Fruit fly (Drosophila melanogaster): ENCODE measurements around the gene Chsy.
A peak's percentile ranks its signal among the peaks of the same experiment; 100 is the strongest.

Gene Chsy

DNA sequence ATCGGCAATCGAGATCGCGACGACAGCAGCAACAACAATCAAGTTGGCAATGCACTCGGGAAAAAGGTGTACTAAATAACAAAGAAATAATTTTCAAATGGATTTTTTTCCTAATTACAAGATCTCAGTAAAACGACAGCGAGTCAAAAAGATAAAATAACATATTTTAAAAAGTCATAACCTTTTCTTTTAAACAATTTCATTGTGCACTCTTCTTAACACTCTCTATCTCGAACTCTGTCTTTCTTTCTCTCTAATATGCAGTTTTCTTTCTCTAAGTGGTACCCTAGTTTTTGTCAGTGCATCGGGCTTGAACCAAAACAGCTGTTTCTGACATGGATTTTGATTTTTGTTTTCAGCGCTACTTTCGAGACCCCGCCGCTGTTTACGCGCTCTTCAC is 44.3 kb downstream of the Chsy start (continued):
- TF ChIP-seq B-H1 (GFP tag; IDR thresholded peaks at IDR 0.05) (peak; percentile 57; the same call in 2 of the 3 replicates), Stat92E (GFP tag; optimal IDR thresholded peaks at IDR 0.05) (no peak), CG5180 (GFP tag; optimal IDR thresholded peaks at IDR 0.05) (peak; percentile 73)

DNA sequence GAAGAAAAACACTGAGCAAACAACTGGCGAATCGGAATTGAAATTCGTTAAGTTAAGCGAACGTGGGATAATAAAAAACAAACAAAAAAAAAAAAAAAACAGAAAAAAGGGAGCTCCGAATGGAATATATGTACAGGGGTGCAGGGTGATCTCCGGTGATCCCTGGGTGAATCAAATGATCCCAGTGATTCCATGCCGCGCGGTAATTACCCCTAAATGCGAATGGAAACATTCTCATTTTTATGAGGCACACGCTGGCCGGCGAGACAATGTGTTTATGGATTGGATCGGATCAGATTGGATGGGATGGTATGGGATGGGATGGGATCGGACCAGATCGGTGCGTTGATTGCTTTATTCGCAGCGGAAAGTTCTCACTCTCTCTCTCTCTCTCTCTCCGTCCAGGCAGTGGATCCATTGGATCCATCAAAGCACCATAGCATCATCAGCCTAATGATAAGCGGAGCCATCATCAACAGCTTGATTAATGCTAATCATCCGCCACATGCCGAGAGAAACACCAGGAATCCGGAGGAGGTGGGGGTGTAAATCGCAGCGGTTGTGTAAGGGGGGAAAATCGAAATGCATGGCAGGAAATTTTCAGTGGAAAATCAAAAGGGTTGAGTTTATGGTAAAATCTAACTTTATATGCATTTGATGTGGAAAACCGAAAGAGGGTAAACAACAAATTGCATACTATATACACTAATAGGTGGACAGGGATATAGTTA is 47.7 kb downstream of the Chsy start:
- TF ChIP-seq abd-A (tag; optimal IDR thresholded peaks at IDR 0.05) (peak; percentile 51), sens (GFP tag) (peak; percentile 67), Pdp1 (GFP tag; optimal IDR thresholded peaks at IDR 0.05) (peak in 1 of 2 experiments; percentile 54), Camta (GFP tag; optimal IDR thresholded peaks at IDR 0.05) (no peak), Jarid2 (GFP tag; optimal IDR thresholded peaks at IDR 0.05) (no peak), Med (GFP tag) (peak; percentile 2), CG12769 (tag; optimal IDR thresholded peaks at IDR 0.05) (peak; percentile 37), Awh (GFP tag; IDR thresholded peaks at IDR 0.05) (peak; percentile 12; the same call in 1 of the 2 replicates), sd (tag; optimal IDR thresholded peaks at IDR 0.05) (peak; percentile 15)

DNA sequence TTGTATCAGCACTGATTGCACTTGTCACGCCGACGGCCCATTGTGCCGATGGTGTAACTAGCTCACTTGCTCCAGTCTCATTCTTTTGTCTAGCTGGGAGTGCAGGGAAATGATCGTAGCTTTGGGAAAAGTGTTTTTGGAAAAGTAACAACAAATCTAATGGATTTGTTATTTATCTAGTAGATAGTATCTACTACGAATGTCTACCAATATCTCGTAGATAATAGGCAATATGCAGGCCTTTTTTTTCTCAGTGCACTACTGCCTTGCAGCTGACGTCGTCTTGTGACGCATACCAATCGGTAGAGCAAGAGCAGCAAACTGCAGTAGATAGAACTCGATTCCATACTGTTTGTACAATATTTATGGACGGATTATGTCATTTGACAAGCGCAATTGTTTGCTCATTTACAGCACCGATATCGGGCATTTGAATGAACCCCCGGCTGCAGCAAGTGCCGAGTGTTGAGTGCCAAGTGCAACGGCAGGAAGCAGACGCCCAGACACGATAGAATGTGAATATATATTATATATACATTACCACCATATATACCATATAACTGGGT is 49.8 kb downstream of the Chsy start:
- peak; percentile 73 for TF ChIP-seq Drgx (GFP tag; IDR thresholded peaks at IDR 0.05)
- no peak for TF ChIP-seq salm (tag; optimal IDR thresholded peaks at IDR 0.05)
- peak; percentile 19 for TF ChIP-seq sens (GFP tag)

DNA sequence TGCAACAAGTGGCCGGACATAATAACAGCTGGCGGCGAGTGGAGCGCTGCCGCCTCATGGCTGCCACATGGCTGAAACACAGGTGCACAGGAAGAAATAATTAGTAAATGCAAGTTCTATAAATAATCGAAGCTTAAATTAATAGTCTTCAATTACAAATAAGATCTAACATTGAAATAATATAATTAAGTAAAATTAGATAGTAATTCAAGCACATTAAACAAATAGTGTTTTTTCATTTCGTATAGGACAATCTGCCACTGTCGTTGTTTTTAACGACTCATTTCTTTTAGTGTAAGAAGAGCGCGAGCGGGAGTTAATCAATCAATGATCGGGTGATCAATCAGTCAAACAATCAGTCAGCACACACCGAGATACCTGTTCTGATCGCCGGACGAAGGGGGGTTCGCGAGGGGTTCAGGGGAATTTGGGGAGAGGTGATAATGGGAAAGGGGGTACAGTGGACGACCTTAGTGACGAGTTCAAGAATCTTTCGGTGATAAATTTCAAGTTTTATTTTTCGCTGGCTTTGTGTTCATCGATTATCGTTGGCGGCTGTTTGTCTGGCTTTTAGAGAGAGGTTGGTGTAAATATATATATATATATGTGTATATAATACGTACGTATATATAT is 53.4 kb downstream of the Chsy start:
- no peak for TF ChIP-seq bowl (GFP tag; IDR thresholded peaks at IDR 0.05)
- peak; percentile 11 for TF ChIP-seq phol (tag; optimal IDR thresholded peaks at IDR 0.05)
- TF ChIP-seq CG10979 (tag; optimal IDR thresholded peaks at IDR 0.05) = peak; percentile 11
- no peak for TF ChIP-seq CG8388 (GFP tag; optimal IDR thresholded peaks at IDR 0.05)
- no peak for TF ChIP-seq ase (GFP tag; IDR thresholded peaks at IDR 0.05)
- TF ChIP-seq Ravus (GFP tag; IDR thresholded peaks at IDR 0.05) = no peak
- TF ChIP-seq CG17186 (GFP tag; optimal IDR thresholded peaks at IDR 0.05) = no peak
- no peak for TF ChIP-seq repo (GFP tag; optimal IDR thresholded peaks at IDR 0.05)
- TF ChIP-seq twi (tag; optimal IDR thresholded peaks at IDR 0.05) = peak; percentile 49
- TF ChIP-seq hb (GFP tag; IDR thresholded peaks at IDR 0.05; ENCODE audit: partially characterized antibody) = no peak
- TF ChIP-seq grn (GFP tag; optimal IDR thresholded peaks at IDR 0.05) = peak; percentile 21
- peak; percentile 37; the same call in 1 of the 2 replicates for TF ChIP-seq CG31441 (GFP tag; IDR thresholded peaks at IDR 0.05)
- TF ChIP-seq CG17802 (tag; optimal IDR thresholded peaks at IDR 0.05) = no peak
- TF ChIP-seq chn (GFP tag; optimal IDR thresholded peaks at IDR 0.05) = no peak
- no peak for TF ChIP-seq CG12071 (GFP tag; optimal IDR thresholded peaks at IDR 0.05)
- TF ChIP-seq ro (GFP tag; IDR thresholded peaks at IDR 0.05) = no peak
- TF ChIP-seq CG18262 (tag; optimal IDR thresholded peaks at IDR 0.05) = peak; percentile 7
- no peak for TF ChIP-seq p53 (GFP tag; optimal IDR thresholded peaks at IDR 0.05)
- TF ChIP-seq CG7839 (tag; optimal IDR thresholded peaks at IDR 0.05) = peak; percentile 40
- TF ChIP-seq lab (GFP tag; optimal IDR thresholded peaks at IDR 0.05) = peak; percentile 41
- TF ChIP-seq CG11504 (tag; optimal IDR thresholded peaks at IDR 0.05) = peak; percentile 21
- TF ChIP-seq bab2 (GFP tag; optimal IDR thresholded peaks at IDR 0.05) = no peak
- peak; percentile 24 for TF ChIP-seq nmo (GFP tag; optimal IDR thresholded peaks at IDR 0.05)
- TF ChIP-seq CG15073 (GFP tag; optimal IDR thresholded peaks at IDR 0.05) = no peak
- no peak for TF ChIP-seq tup (GFP tag; optimal IDR thresholded peaks at IDR 0.05)
- TF ChIP-seq lola (GFP tag; optimal IDR thresholded peaks at IDR 0.05) = peak in 1 of 3 experiments; percentile 7
- peak; percentile 29 for TF ChIP-seq gem (tag; optimal IDR thresholded peaks at IDR 0.05)
- TF ChIP-seq HHEX (GFP tag; optimal IDR thresholded peaks at IDR 0.05) = no peak

All from whole organism, embryonic.